Worm (Caenorhabditis elegans) whole organism, young adult: ENCODE data around the gene nas-25.
A peak's percentile ranks its signal among the peaks of the same experiment; 100 is the strongest.

Experiments used
- B0261.1 ChIP-seq: sonication (generic microtip); optimal IDR thresholded peaks from 2 replicates; lab custom pipeline; 2016; ENCODE audit warnings: mild to moderate bottlenecking, missing genetic modification characterization, moderate library complexity, missing compliant biosample characterization
- B0336.3 ChIP-seq: fragments of 200-800 bp; sonication (Bioruptor generic); IDR thresholded peaks from 2 replicates; pipeline ENCODE4 v1.3.6; 2022; ENCODE audit warnings: missing genetic modification characterization, missing compliant biosample characterization
- C06A6.2 ChIP-seq: fragments of 200-800 bp; sonication (Bioruptor generic); conservative IDR thresholded peaks from 2 replicates; pipeline ENCODE4 v1.3.6; 2022; ENCODE audit warnings: missing genetic modification characterization, missing compliant biosample characterization
- C17E4.6 ChIP-seq: fragments of 200-800 bp; sonication (Bioruptor generic); IDR thresholded peaks from 2 replicates; pipeline ENCODE4 v1.3.6; 2022; ENCODE audit warnings: missing genetic modification reagents, missing genetic modification characterization, missing compliant biosample characterization
- D2030.7 ChIP-seq: fragments of 200-800 bp; sonication (Bioruptor generic); IDR thresholded peaks from 2 replicates; pipeline ENCODE4 v1.3.6; 2022; ENCODE audit warnings: missing genetic modification reagents, missing genetic modification characterization, missing compliant biosample characterization
- F39B2.1 ChIP-seq: fragments of 200-800 bp; sonication (Bioruptor generic); IDR thresholded peaks from 2 replicates; pipeline ENCODE4 v1.3.6; 2022; ENCODE audit warnings: missing genetic modification reagents, missing genetic modification characterization, missing compliant biosample characterization
- F49E8.2 ChIP-seq: sonication (generic microtip); optimal IDR thresholded peaks from 3 replicates; lab custom pipeline; 2017; ENCODE audit warnings: missing genetic modification characterization, mild to moderate bottlenecking, missing compliant biosample characterization, antibody characterized with exemption, moderate library complexity; ENCODE audit not compliant: insufficient read depth
- F57A8.1 ChIP-seq: fragments of 200-800 bp; sonication (Bioruptor generic); optimal IDR thresholded peaks from 2 replicates; lab custom pipeline; 2018; ENCODE audit warnings: mild to moderate bottlenecking, missing genetic modification characterization, moderate library complexity, missing compliant biosample characterization
- F57C9.4 ChIP-seq: sonication (generic microtip); optimal IDR thresholded peaks from 2 replicates; lab custom pipeline; 2017; ENCODE audit warnings: mild to moderate bottlenecking, missing genetic modification characterization, missing compliant biosample characterization
- ama-1 ChIP-seq, 3 experiments: fragments of 150-350 bp in 1 of 3; sonication (generic microtip) in 2 of 3; optimal IDR thresholded peaks; 2 replicates each; lab custom pipeline; 2014 to 2018; ENCODE audit warnings: missing biosample characterization in 2 of 3, missing genetic modification characterization in 2 of 3, missing genetic modification reagents in 2 of 3
- aptf-2 ChIP-seq: fragments of 200-800 bp; sonication (Bioruptor generic); conservative IDR thresholded peaks from 2 replicates; pipeline ENCODE4 v1.3.6; 2022; ENCODE audit warnings: missing genetic modification reagents, missing genetic modification characterization, missing compliant biosample characterization
- attf-6 ChIP-seq: fragments of 200-800 bp; sonication (Bioruptor generic); IDR thresholded peaks from 2 replicates; pipeline ENCODE4 v1.3.6; 2022; ENCODE audit warnings: missing genetic modification reagents, missing genetic modification characterization, missing compliant biosample characterization
- bed-1 ChIP-seq: fragments of 200-800 bp; sonication (Bioruptor generic); IDR thresholded peaks from 2 replicates; pipeline ENCODE4 v1.3.6; 2022; ENCODE audit warnings: missing genetic modification reagents, missing genetic modification characterization, missing compliant biosample characterization
- bed-2 ChIP-seq: fragments of 200-800 bp; sonication (Bioruptor generic); IDR thresholded peaks from 2 replicates; pipeline ENCODE4 v1.3.6; 2022; ENCODE audit warnings: missing genetic modification reagents, missing genetic modification characterization, missing compliant biosample characterization
- cebp-2 ChIP-seq: fragments of 200-800 bp; sonication (Bioruptor generic); IDR thresholded peaks from 2 replicates; pipeline ENCODE4 v1.3.6; 2022; ENCODE audit warnings: missing genetic modification characterization, missing compliant biosample characterization
- ceh-58 ChIP-seq: fragments of 200-800 bp; sonication (Bioruptor generic); IDR thresholded peaks from 2 replicates; pipeline ENCODE4 v1.3.6; 2022; ENCODE audit warnings: missing genetic modification characterization, missing compliant biosample characterization
- die-1 ChIP-seq: sonication (generic microtip); optimal IDR thresholded peaks from 2 replicates; lab custom pipeline; 2016; ENCODE audit warnings: missing genotype, mild to moderate bottlenecking, missing genetic modification characterization, missing compliant biosample characterization
- dox-1 ChIP-seq: fragments of 200-800 bp; sonication (Bioruptor generic); IDR thresholded peaks from 2 replicates; pipeline ENCODE4 v1.3.6; 2022; ENCODE audit warnings: missing genetic modification reagents, missing genetic modification characterization, missing compliant biosample characterization
- egl-44 ChIP-seq: fragments of 200-800 bp; sonication (Bioruptor generic); IDR thresholded peaks from 2 replicates; pipeline ENCODE4 v1.3.6; 2022; ENCODE audit warnings: missing genetic modification reagents, missing genetic modification characterization, missing compliant biosample characterization
- hsf-1 ChIP-seq: fragments of 200-800 bp; sonication (Bioruptor generic); IDR thresholded peaks from 2 replicates; pipeline ENCODE4 v1.3.6; 2022; ENCODE audit warnings: missing genetic modification reagents, missing genetic modification characterization, missing compliant biosample characterization
- let-526 ChIP-seq: fragments of 200-800 bp; sonication (Bioruptor generic); IDR thresholded peaks from 2 replicates; pipeline ENCODE4 v1.3.6; 2022; ENCODE audit warnings: missing genetic modification reagents, missing genetic modification characterization, missing compliant biosample characterization
- let-607 ChIP-seq, 2 experiments: fragments of 200-800 bp in 1 of 2; sonication (Bioruptor generic) in 1 of 2; sonication (generic microtip) in 1 of 2; optimal IDR thresholded peaks; 2 replicates each; lab custom pipeline; 2016 to 2018; ENCODE audit warnings: mild to moderate bottlenecking in 2 of 2, missing compliant biosample characterization in 2 of 2, missing genetic modification characterization in 2 of 2, moderate library complexity in 2 of 2, missing genotype in 1 of 2
- lin-54 ChIP-seq: fragments of 200-800 bp; sonication (Bioruptor generic); optimal IDR thresholded peaks from 2 replicates; lab custom pipeline; 2018; ENCODE audit warnings: mild to moderate bottlenecking, missing genetic modification characterization, missing compliant biosample characterization
- lsl-1 ChIP-seq: fragments of 200-800 bp; sonication (Bioruptor generic); optimal IDR thresholded peaks from 2 replicates; lab custom pipeline; 2018; ENCODE audit warnings: mild to moderate bottlenecking, missing genetic modification characterization, moderate library complexity, missing compliant biosample characterization
- madf-3 ChIP-seq: fragments of 200-800 bp; sonication (Bioruptor generic); IDR thresholded peaks from 2 replicates; pipeline ENCODE4 v1.3.6; 2022; ENCODE audit warnings: missing genetic modification reagents, missing genetic modification characterization, missing compliant biosample characterization
- madf-8 ChIP-seq: fragments of 200-800 bp; sonication (Bioruptor generic); conservative IDR thresholded peaks from 2 replicates; pipeline ENCODE4 v1.3.6; 2022; ENCODE audit warnings: missing genetic modification reagents, missing genetic modification characterization, missing compliant biosample characterization
- mel-28 ChIP-seq: sonication (generic microtip); optimal IDR thresholded peaks from 2 replicates; lab custom pipeline; 2016; ENCODE audit warnings: borderline replicate concordance, mild to moderate bottlenecking, missing genetic modification characterization, missing compliant biosample characterization
- mxl-1 ChIP-seq: sonication (generic microtip); optimal IDR thresholded peaks from 2 replicates; lab custom pipeline; 2016; ENCODE audit warnings: missing genetic modification characterization, missing compliant biosample characterization
- nfya-2 ChIP-seq: fragments of 200-800 bp; sonication (Bioruptor generic); IDR thresholded peaks from 2 replicates; pipeline ENCODE4 v1.3.6; 2022; ENCODE audit warnings: missing genetic modification reagents, missing genetic modification characterization, missing compliant biosample characterization
- nfyb-1 ChIP-seq: fragments of 200-800 bp; sonication (Bioruptor generic); IDR thresholded peaks from 2 replicates; pipeline ENCODE4 v1.3.6; 2022; ENCODE audit warnings: missing genetic modification reagents, missing genetic modification characterization, missing compliant biosample characterization
- nhr-120 ChIP-seq: fragments of 200-800 bp; sonication (Bioruptor generic); IDR thresholded peaks from 2 replicates; pipeline ENCODE4 v1.3.6; 2022; ENCODE audit warnings: missing genetic modification characterization, missing compliant biosample characterization
- nhr-179 ChIP-seq: sonication (generic microtip); optimal IDR thresholded peaks from 2 replicates; lab custom pipeline; 2016; ENCODE audit warnings: mild to moderate bottlenecking, missing genetic modification characterization, missing compliant biosample characterization
- nhr-80 ChIP-seq: sonication (generic microtip); optimal IDR thresholded peaks from 2 replicates; lab custom pipeline; 2016; ENCODE audit warnings: missing genetic modification characterization, missing compliant biosample characterization
- pbrm-1 ChIP-seq: fragments of 200-800 bp; sonication (Bioruptor generic); IDR thresholded peaks from 2 replicates; pipeline ENCODE4 v1.3.6; 2022; ENCODE audit warnings: missing genetic modification reagents, missing genetic modification characterization, missing compliant biosample characterization
- rcor-1 ChIP-seq: fragments of 200-800 bp; sonication (Bioruptor generic); IDR thresholded peaks from 2 replicates; pipeline ENCODE4 v1.3.6; 2022; ENCODE audit warnings: missing genetic modification reagents, missing genetic modification characterization, missing compliant biosample characterization
- sdz-38 ChIP-seq: sonication (generic microtip); optimal IDR thresholded peaks from 2 replicates; lab custom pipeline; 2016; ENCODE audit warnings: missing genotype, missing genetic modification characterization, missing compliant biosample characterization
- snpc-1.1 ChIP-seq: sonication (generic microtip); optimal IDR thresholded peaks from 2 replicates; lab custom pipeline; 2017; ENCODE audit warnings: missing genetic modification characterization, mild to moderate bottlenecking, missing compliant biosample characterization, antibody characterized with exemption, moderate library complexity, missing genotype, missing genetic modification reagents; ENCODE audit not compliant: insufficient read depth
- snpc-3.4 ChIP-seq: sonication (generic microtip); optimal IDR thresholded peaks from 2 replicates; lab custom pipeline; 2017; ENCODE audit warnings: missing genetic modification characterization, mild to moderate bottlenecking, missing compliant biosample characterization, antibody characterized with exemption, moderate library complexity, missing genotype, missing genetic modification reagents
- tbp1 ChIP-seq: fragments of 200-800 bp; sonication (Bioruptor generic); optimal IDR thresholded peaks from 2 replicates; lab custom pipeline; 2018; ENCODE audit warnings: mild to moderate bottlenecking, missing genetic modification characterization, missing compliant biosample characterization
- tbx-9 ChIP-seq: sonication (generic microtip); optimal IDR thresholded peaks from 2 replicates; lab custom pipeline; 2016; ENCODE audit warnings: borderline replicate concordance, missing genetic modification characterization, inconsistent platforms, missing compliant biosample characterization
- zfh-2 ChIP-seq: fragments of 200-800 bp; sonication (Bioruptor generic); conservative IDR thresholded peaks from 2 replicates; pipeline ENCODE4 v1.3.6; 2022; ENCODE audit warnings: missing genetic modification reagents, missing genetic modification characterization, missing compliant biosample characterization
- ztf-28 ChIP-seq: fragments of 200-800 bp; sonication (Bioruptor generic); IDR thresholded peaks from 2 replicates; pipeline ENCODE4 v1.3.6; 2022; ENCODE audit warnings: missing genetic modification reagents, missing genetic modification characterization, missing compliant biosample characterization

The nas-25 gene

DNA sequence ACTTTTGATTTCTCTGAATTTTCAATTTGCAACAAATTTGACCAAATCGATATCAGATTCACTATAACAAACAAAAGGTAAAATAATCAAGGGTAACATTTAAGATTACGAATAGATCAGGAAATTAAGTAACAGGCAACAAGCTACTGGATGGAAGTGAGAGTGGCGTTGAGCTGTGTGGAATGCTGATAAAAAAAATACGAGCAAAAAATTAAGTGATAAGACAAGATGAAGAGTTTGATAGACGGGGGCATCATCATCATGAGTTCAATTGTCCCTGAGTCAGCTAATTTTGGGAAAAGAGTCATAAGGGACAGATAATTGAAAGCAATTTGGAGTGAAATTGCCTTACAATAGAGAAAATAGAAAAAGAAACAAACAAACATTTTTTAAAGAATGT is 41.0 kb downstream of the nas-25 start:
- TF ChIP-seq nhr-120 (GFP tag; lab: Robert Waterston, UW) (no peak), nhr-80 (tag; lab: Kevin White, UChicago) (peak; percentile 78), die-1 (tag; lab: Kevin White, UChicago) (no peak), nfya-2 (GFP tag; lab: Robert Waterston, UW) (no peak)

- no peak for TF ChIP-seq let-607 (tag; optimal IDR thresholded peaks at IDR 0.05; lab: Kevin White, UChicago)
- no peak for TF ChIP-seq mxl-1 (tag; lab: Kevin White, UChicago)
- no peak for TF ChIP-seq hsf-1 (GFP tag; lab: Robert Waterston, UW)
- TF ChIP-seq die-1 (tag; lab: Kevin White, UChicago), result no peak
- no peak for TF ChIP-seq F39B2.1 (GFP tag; lab: Robert Waterston, UW)
- TF ChIP-seq cebp-2 (GFP tag; lab: Robert Waterston, UW), result no peak
- TF ChIP-seq B0336.3 (GFP tag; lab: Robert Waterston, UW), result no peak
- TF ChIP-seq snpc-1.1 (tag; lab: Kevin White, UChicago), result no peak
- TF ChIP-seq F49E8.2, result no peak
- no peak for TF ChIP-seq sdz-38 (tag; lab: Kevin White, UChicago)
- no peak for TF ChIP-seq let-526 (GFP tag; lab: Robert Waterston, UW)
- no peak for TF ChIP-seq snpc-3.4 (tag; lab: Kevin White, UChicago)
Measured at ce11 chrII:8873842-8874241, 48.0 kb downstream of the nas-25 start, which contains the start of gene T07D4.2. Gene T07D4.2 (minus strand): TSS chrII:8873942.

DNA sequence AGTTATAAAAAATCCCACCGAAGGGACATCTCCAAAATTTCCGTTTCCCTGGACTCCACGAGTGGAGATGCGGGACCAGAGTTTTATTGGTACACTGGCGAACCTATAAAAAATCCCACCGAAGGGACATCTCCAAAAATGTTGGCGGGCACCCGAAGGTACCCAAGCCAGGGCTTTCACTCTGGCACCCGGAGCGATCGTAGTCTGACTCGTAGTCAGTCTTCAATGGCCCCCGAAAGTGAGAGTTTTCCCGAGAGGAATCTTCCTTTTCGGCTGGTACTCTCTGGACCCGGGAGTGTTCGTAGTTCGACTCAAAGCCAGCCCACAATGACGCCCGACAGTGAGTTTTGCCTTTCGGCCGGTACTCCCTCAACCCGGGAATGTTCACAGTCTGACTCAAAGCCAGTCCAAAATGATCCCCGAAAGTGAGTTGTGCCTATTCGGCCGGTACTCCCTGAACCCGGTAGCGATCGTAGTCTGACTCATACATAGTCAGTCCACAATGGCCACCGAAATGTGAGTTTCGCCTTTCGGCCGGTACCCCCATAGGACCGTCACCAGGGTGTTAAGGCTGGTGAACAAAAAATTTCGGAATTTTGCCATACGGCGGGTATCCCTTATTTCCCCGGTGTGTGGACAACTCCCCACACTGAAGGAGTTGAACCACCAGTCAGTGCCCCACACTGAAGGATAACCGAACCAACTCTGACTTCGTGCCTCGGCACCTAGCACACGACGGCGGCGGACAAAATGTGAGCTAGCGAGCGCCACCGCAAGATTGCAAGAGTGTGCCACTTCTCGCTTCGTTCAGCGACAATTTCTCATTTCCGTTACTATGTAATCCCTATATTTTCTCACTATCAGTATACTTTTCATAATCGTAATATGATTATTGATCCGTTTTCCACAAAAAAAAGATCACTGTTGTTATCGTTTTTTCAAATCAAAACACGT is 51.4 kb downstream of the nas-25 start:
- peak; percentile 44 for TF ChIP-seq lsl-1 (GFP tag; lab: Kevin White, UChicago)
- no peak for TF ChIP-seq lin-54
- TF ChIP-seq egl-44 (GFP tag; lab: Robert Waterston, UW), result no peak
- no peak for TF ChIP-seq nhr-179
- TF ChIP-seq rcor-1 (GFP tag; lab: Robert Waterston, UW), result no peak
- no peak for TF ChIP-seq B0261.1 (tag; lab: Kevin White, UChicago)
- TF ChIP-seq pbrm-1 (GFP tag; lab: Robert Waterston, UW), result peak; percentile 50
- no peak for TF ChIP-seq bed-1 (GFP tag; lab: Robert Waterston, UW)
- peak; percentile 50 for TF ChIP-seq tbp1 (GFP tag; lab: Kevin White, UChicago)
- no peak for TF ChIP-seq ceh-58 (GFP tag; lab: Robert Waterston, UW)
- no peak for TF ChIP-seq F57C9.4 (tag; lab: Kevin White, UChicago)
- TF ChIP-seq dox-1 (GFP tag; lab: Robert Waterston, UW), result peak; percentile 17; the same call in 1 of the 2 replicates
- TF ChIP-seq aptf-2 (GFP tag; lab: Robert Waterston, UW), result no peak
- no peak for TF ChIP-seq tbx-9 (tag; lab: Kevin White, UChicago)
- TF ChIP-seq C17E4.6 (GFP tag; lab: Robert Waterston, UW), result no peak
- TF ChIP-seq zfh-2 (GFP tag; lab: Robert Waterston, UW), result peak; percentile 39; the same call in 1 of the 2 replicates
- no peak for TF ChIP-seq mel-28
- peak; percentile 85 for TF ChIP-seq snpc-1.1 (tag; lab: Kevin White, UChicago)
- no peak for TF ChIP-seq F57A8.1 (GFP tag; lab: Kevin White, UChicago)
- TF ChIP-seq ztf-28 (GFP tag; lab: Robert Waterston, UW), result no peak
- peak; percentile 83 for TF ChIP-seq attf-6 (GFP tag; lab: Robert Waterston, UW)
- no peak for TF ChIP-seq let-607 (tag; optimal IDR thresholded peaks at IDR 0.05; lab: Kevin White, UChicago)
- no peak for TF ChIP-seq madf-3 (GFP tag; lab: Robert Waterston, UW)
- no peak for TF ChIP-seq D2030.7 (GFP tag; lab: Robert Waterston, UW)
- TF ChIP-seq ama-1 (optimal IDR thresholded peaks at IDR 0.05; lab: Kevin White, UChicago), result no peak
- TF ChIP-seq ama-1 (GFP tag; optimal IDR thresholded peaks at IDR 0.05; lab: Kevin White, UChicago), result no peak
- no peak for TF ChIP-seq snpc-3.4 (tag; lab: Kevin White, UChicago)
- TF ChIP-seq nfyb-1 (GFP tag; lab: Robert Waterston, UW), result no peak
- no peak for TF ChIP-seq bed-2 (GFP tag; lab: Robert Waterston, UW)
- TF ChIP-seq C06A6.2 (GFP tag; lab: Robert Waterston, UW), result no peak
- 0 out of 2 replicates have a peak, but pooled peaks have one; percentile 26 for TF ChIP-seq madf-8 (GFP tag; lab: Robert Waterston, UW)
